Worm (Caenorhabditis elegans) whole organism, L2 larva: ENCODE results near the gene ZC513.2.

ENCODE experiments used
- C34F6.9 ChIP-seq: fragments of 150-350 bp; optimal IDR thresholded peaks from 2 replicates; lab custom pipeline; 2014; ENCODE audit warnings: missing biosample characterization, missing genetic modification characterization
- R02D3.7 ChIP-seq: fragments of 150-350 bp; optimal IDR thresholded peaks from 2 replicates; lab custom pipeline; 2014; ENCODE audit warnings: missing biosample characterization, missing genetic modification characterization
- Y55F3AM.14 ChIP-seq: fragments of 200-800 bp; sonication (Bioruptor generic); optimal IDR thresholded peaks from 2 replicates; lab custom pipeline; 2018; ENCODE audit warnings: mild to moderate bottlenecking, missing genetic modification characterization, missing compliant biosample characterization
- ZK546.5 ChIP-seq: sonication (generic microtip); optimal IDR thresholded peaks from 2 replicates; lab custom pipeline; 2017; ENCODE audit warnings: missing biosample characterization, missing genetic modification characterization
- alr-1 ChIP-seq: fragments of 150-350 bp; optimal IDR thresholded peaks from 2 replicates; lab custom pipeline; 2014; ENCODE audit warnings: missing biosample characterization, missing genetic modification characterization
- ama-1 ChIP-seq: fragments of 150-350 bp; optimal IDR thresholded peaks from 2 replicates; lab custom pipeline; 2018; ENCODE audit warnings: inconsistent platforms
- blmp-1 ChIP-seq: sonication (generic microtip); optimal IDR thresholded peaks from 2 replicates; lab custom pipeline; 2017; ENCODE audit warnings: missing genetic modification characterization, mild to moderate bottlenecking, missing compliant biosample characterization, antibody characterized with exemption, moderate library complexity; ENCODE audit not compliant: insufficient read depth
- ceh-16 ChIP-seq: fragments of 150-350 bp; optimal IDR thresholded peaks from 2 replicates; lab custom pipeline; 2014; ENCODE audit warnings: missing biosample characterization, missing genetic modification characterization
- crh-2 ChIP-seq: sonication (generic microtip); optimal IDR thresholded peaks from 2 replicates; lab custom pipeline; 2017; ENCODE audit warnings: missing biosample characterization, missing genetic modification characterization
- dmd-4 ChIP-seq: sonication (generic microtip); optimal IDR thresholded peaks from 2 replicates; lab custom pipeline; 2017; ENCODE audit warnings: missing biosample characterization, missing genetic modification characterization
- egl-27 ChIP-seq: sonication (generic microtip); optimal IDR thresholded peaks from 3 replicates; lab custom pipeline; 2017; ENCODE audit warnings: missing biosample characterization, missing genetic modification reagents, missing genetic modification characterization
- elt-1 ChIP-seq: fragments of 150-350 bp; optimal IDR thresholded peaks from 2 replicates; lab custom pipeline; 2014; ENCODE audit warnings: missing biosample characterization, missing genetic modification characterization
- elt-3 ChIP-seq: sonication (generic microtip); optimal IDR thresholded peaks from 2 replicates; lab custom pipeline; 2017; ENCODE audit warnings: missing biosample characterization, missing genetic modification characterization
- fos-1 ChIP-seq: fragments of 150-350 bp; optimal IDR thresholded peaks from 2 replicates; lab custom pipeline; 2014; ENCODE audit warnings: missing biosample characterization, missing genetic modification characterization
- gmeb-1 ChIP-seq: fragments of 150-350 bp; optimal IDR thresholded peaks from 2 replicates; lab custom pipeline; 2014; ENCODE audit warnings: missing biosample characterization, missing genetic modification characterization
- lin-11 ChIP-seq: fragments of 150-350 bp; sonication (generic microtip); optimal IDR thresholded peaks from 2 replicates; lab custom pipeline; 2014; ENCODE audit warnings: missing biosample characterization, missing genetic modification characterization, inconsistent platforms, mixed read lengths
- lin-13 ChIP-seq: fragments of 150-350 bp; optimal IDR thresholded peaks from 2 replicates; lab custom pipeline; 2014; ENCODE audit warnings: missing biosample characterization, missing genetic modification reagents, missing genetic modification characterization
- lin-39 ChIP-seq: fragments of 150-350 bp; optimal IDR thresholded peaks from 2 replicates; lab custom pipeline; 2014; ENCODE audit warnings: missing biosample characterization, missing genetic modification reagents, missing genetic modification characterization
- mab-5 ChIP-seq: fragments of 150-350 bp; optimal IDR thresholded peaks from 2 replicates; lab custom pipeline; 2014; ENCODE audit warnings: missing biosample characterization, missing genetic modification characterization
- mbf-1 ChIP-seq: sonication (generic microtip); optimal IDR thresholded peaks from 2 replicates; lab custom pipeline; 2017; ENCODE audit warnings: missing biosample characterization, missing genetic modification characterization
- nhr-10 ChIP-seq: sonication (generic microtip); optimal IDR thresholded peaks from 2 replicates; lab custom pipeline; 2017; ENCODE audit warnings: missing biosample characterization, missing genetic modification characterization
- nhr-11 ChIP-seq: fragments of 150-350 bp; optimal IDR thresholded peaks from 2 replicates; lab custom pipeline; 2014; ENCODE audit warnings: missing biosample characterization, missing genetic modification characterization
- nhr-12 ChIP-seq: fragments of 150-350 bp; optimal IDR thresholded peaks from 2 replicates; lab custom pipeline; 2014; ENCODE audit warnings: missing biosample characterization, missing genetic modification characterization
- nhr-129 ChIP-seq: fragments of 150-350 bp; optimal IDR thresholded peaks from 2 replicates; lab custom pipeline; 2014; ENCODE audit warnings: missing biosample characterization, missing genetic modification characterization
- nhr-21 ChIP-seq: fragments of 150-350 bp; optimal IDR thresholded peaks from 2 replicates; lab custom pipeline; 2014; ENCODE audit warnings: missing biosample characterization, missing genetic modification characterization
- nhr-23 ChIP-seq: fragments of 150-350 bp; optimal IDR thresholded peaks from 2 replicates; lab custom pipeline; 2014; ENCODE audit warnings: missing biosample characterization, missing genetic modification reagents, missing genetic modification characterization
- nhr-237 ChIP-seq: fragments of 150-350 bp; optimal IDR thresholded peaks from 2 replicates; lab custom pipeline; 2014; ENCODE audit warnings: missing biosample characterization, missing genetic modification characterization
- nhr-25 ChIP-seq: fragments of 150-350 bp; sonication (generic microtip); optimal IDR thresholded peaks from 3 replicates; lab custom pipeline; 2014; ENCODE audit warnings: missing biosample characterization, missing genetic modification characterization
- nhr-6 ChIP-seq: fragments of 150-350 bp; optimal IDR thresholded peaks from 2 replicates; lab custom pipeline; 2014; ENCODE audit warnings: missing biosample characterization, missing genetic modification characterization
- nhr-77 ChIP-seq: fragments of 150-350 bp; optimal IDR thresholded peaks from 2 replicates; lab custom pipeline; 2014; ENCODE audit warnings: missing biosample characterization, missing genetic modification characterization
- peb-1 ChIP-seq: fragments of 150-350 bp; optimal IDR thresholded peaks from 2 replicates; lab custom pipeline; 2014; ENCODE audit warnings: missing biosample characterization, missing genetic modification characterization
- sem-4 ChIP-seq: fragments of 150-350 bp; optimal IDR thresholded peaks from 2 replicates; lab custom pipeline; 2014; ENCODE audit warnings: missing biosample characterization, missing genetic modification reagents, missing genetic modification characterization
- skn-1 ChIP-seq: sonication (generic microtip); optimal IDR thresholded peaks from 2 replicates; lab custom pipeline; 2017; ENCODE audit warnings: missing biosample characterization, missing genetic modification characterization
- sma-3 ChIP-seq: sonication (generic microtip); optimal IDR thresholded peaks from 2 replicates; lab custom pipeline; 2016; ENCODE audit warnings: missing genetic modification reagents, missing genetic modification characterization, missing compliant biosample characterization
- sma-9 ChIP-seq, 2 experiments: fragments of 150-350 bp in 1 of 2; sonication (generic microtip) in 1 of 2; optimal IDR thresholded peaks; 2 replicates each; lab custom pipeline; 2014 to 2016; ENCODE audit warnings: missing genetic modification characterization in 2 of 2, mild to moderate bottlenecking in 1 of 2, missing biosample characterization in 1 of 2, missing compliant biosample characterization in 1 of 2, missing genetic modification reagents in 1 of 2, moderate library complexity in 1 of 2
- snpc-4 ChIP-seq: fragments of 150-350 bp; optimal IDR thresholded peaks from 2 replicates; lab custom pipeline; 2014; ENCODE audit warnings: missing biosample characterization, missing genetic modification characterization
- unc-39 ChIP-seq: fragments of 150-350 bp; optimal IDR thresholded peaks from 2 replicates; lab custom pipeline; 2014; ENCODE audit warnings: missing biosample characterization, missing genetic modification characterization
- unc-55 ChIP-seq: fragments of 150-350 bp; sonication (generic microtip); optimal IDR thresholded peaks from 3 replicates; lab custom pipeline; 2014; ENCODE audit warnings: missing biosample characterization, missing genetic modification reagents, missing genetic modification characterization
- unc-62 ChIP-seq: fragments of 150-350 bp; optimal IDR thresholded peaks from 2 replicates; lab custom pipeline; 2014; ENCODE audit warnings: missing biosample characterization, missing genetic modification reagents, missing genetic modification characterization
- zag-1 ChIP-seq: fragments of 150-350 bp; optimal IDR thresholded peaks from 2 replicates; lab custom pipeline; 2014; ENCODE audit warnings: missing biosample characterization, missing genetic modification characterization
- ztf-1 ChIP-seq: fragments of 200-800 bp; sonication (Bioruptor generic); conservative IDR thresholded peaks from 2 replicates; pipeline ENCODE4 v1.3.6; 2022; ENCODE audit warnings: missing genetic modification characterization, missing compliant biosample characterization
- ztf-11 ChIP-seq: sonication (generic microtip); optimal IDR thresholded peaks from 2 replicates; lab custom pipeline; 2017; ENCODE audit warnings: missing biosample characterization, missing genetic modification characterization
- ztf-4 ChIP-seq: fragments of 150-350 bp; optimal IDR thresholded peaks from 2 replicates; lab custom pipeline; 2014; ENCODE audit warnings: missing biosample characterization, missing genetic modification characterization

ZC513.2 gene

DNA sequence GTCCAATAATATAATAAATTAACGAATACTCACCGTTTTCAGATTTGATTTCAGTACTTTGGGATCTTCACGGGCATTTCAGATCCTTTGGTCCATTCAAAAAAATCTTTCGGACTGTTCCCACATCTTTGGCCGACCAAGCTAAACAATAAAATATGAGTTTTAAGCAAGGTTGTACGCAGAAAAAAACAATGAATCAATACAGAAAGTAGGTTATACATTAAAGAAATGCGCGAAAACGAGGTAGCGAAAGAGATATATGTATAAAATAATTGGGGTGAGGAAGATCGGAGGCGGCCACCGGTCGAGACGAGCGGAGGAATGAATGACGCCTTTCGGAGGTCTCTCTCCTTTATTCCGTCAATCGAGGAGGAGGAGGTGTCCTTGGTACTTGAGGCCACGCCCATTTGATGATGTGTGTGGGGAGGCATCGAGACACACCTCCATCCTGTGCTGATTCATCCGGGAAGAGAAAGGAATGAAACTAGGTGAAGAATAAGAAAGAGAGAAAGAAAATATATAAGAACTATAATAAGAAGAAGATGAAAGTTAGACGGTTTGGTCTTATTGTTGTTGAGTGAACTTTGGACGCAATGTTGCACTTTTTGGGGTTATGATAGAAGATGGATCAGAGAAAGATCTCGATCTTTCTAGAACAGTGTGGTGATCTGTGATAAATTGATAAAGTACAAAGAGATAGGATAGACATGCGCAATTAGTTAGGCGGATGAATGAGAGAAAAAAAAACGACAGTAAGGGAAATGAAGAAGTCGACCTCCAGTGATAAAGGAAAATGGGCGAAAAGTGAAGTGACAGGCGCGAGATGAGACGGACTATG is 13.8 kb upstream of the ZC513.2 start:
- TF ChIP-seq fos-1 (tag; lab: Kevin White, UChicago) (peak; percentile 55), ztf-11 (no peak), dmd-4 (tag; lab: Kevin White, UChicago) (no peak), egl-27 (tag; lab: Kevin White, UChicago) (peak; percentile 33), ceh-16 (tag; lab: Kevin White, UChicago) (peak; percentile 64), nhr-25 (tag; lab: Kevin White, UChicago) (peak; percentile 43), sma-9 (GFP tag; optimal IDR thresholded peaks at IDR 0.05; lab: Kevin White, UChicago) (peak; percentile 79), sma-9 (tag; optimal IDR thresholded peaks at IDR 0.05; lab: Kevin White, UChicago) (no peak), zag-1 (tag; lab: Kevin White, UChicago) (no peak), lin-13 (GFP tag; lab: Kevin White, UChicago) (no peak), ZK546.5 (tag; lab: Kevin White, UChicago) (no peak), blmp-1 (tag; lab: Kevin White, UChicago) (peak; percentile 83), sma-3 (peak; percentile 89), lin-39 (tag; lab: Kevin White, UChicago) (no peak), skn-1 (tag; lab: Kevin White, UChicago) (no peak), ama-1 (peak; percentile 94), gmeb-1 (no peak), nhr-129 (no peak), sem-4 (tag; lab: Kevin White, UChicago) (peak; percentile 1), peb-1 (no peak), unc-39 (no peak), mab-5 (tag; lab: Kevin White, UChicago) (no peak), R02D3.7 (no peak), nhr-21 (tag; lab: Kevin White, UChicago) (peak; percentile 93), lin-11 (no peak)
- TF ChIP-seq, all 48 proteins: peak for 10

DNA sequence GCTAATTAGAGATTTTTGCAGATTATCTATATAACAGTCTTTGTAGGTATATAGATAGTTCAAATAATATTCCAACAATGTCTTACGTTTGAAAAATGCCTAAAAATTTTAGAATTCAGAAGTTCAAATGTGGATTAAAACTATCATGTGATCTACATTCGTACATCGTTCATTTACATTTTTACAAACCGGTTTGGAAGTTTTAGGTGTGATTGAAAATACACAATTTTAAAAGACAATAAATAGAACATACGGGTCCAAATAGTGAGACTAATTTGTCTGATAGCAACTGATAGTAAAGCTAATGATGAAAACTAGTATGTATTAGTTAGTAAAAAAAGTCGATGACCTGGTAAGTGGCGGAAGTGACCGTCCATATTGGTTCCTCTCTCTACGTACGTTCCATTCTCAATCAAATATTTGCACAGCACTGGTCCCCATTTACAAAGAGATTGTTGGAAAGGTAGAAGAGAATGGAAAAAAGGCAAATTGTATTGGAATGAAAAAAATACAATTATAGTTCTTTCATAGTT is 12.8 kb upstream of the ZC513.2 start:
- TF ChIP-seq nhr-12 (no peak), alr-1 (tag; lab: Kevin White, UChicago) (no peak), unc-55 (GFP tag; lab: Kevin White, UChicago) (no peak), lin-11 (no peak), peb-1 (no peak)

DNA sequence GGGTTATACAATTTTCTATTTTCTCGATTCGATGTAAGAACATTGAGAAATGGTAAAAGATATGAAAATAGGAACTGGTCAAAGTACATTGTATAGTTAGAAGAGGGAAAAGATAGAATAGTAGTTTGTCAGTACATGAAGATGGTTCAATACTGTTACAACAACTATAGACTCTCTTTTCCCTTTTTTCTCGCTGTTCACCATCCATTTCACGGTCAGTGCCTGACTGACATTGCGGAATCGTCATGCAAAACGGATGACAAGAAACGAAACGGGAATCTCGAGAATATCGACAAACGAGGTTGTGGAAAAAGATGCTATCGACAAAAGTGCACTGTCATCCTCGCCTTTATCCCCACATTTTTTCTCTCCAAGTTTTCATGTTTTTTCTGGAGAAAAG is 10.6 kb upstream of the ZC513.2 start:
- TF ChIP-seq blmp-1 (tag; lab: Kevin White, UChicago) = peak; percentile 56
- TF ChIP-seq nhr-237 = no peak
- peak; percentile 38 for TF ChIP-seq nhr-129
- peak; percentile 9 for TF ChIP-seq elt-1 (tag; lab: Kevin White, UChicago)
- TF ChIP-seq nhr-21 (tag; lab: Kevin White, UChicago) = peak; percentile 11
- TF ChIP-seq sma-9 (GFP tag; optimal IDR thresholded peaks at IDR 0.05; lab: Kevin White, UChicago) = peak; percentile 44
- TF ChIP-seq sma-9 (tag; optimal IDR thresholded peaks at IDR 0.05; lab: Kevin White, UChicago) = no peak
- no peak for TF ChIP-seq fos-1 (tag; lab: Kevin White, UChicago)
- TF ChIP-seq, all 48 proteins: peak for 5

DNA sequence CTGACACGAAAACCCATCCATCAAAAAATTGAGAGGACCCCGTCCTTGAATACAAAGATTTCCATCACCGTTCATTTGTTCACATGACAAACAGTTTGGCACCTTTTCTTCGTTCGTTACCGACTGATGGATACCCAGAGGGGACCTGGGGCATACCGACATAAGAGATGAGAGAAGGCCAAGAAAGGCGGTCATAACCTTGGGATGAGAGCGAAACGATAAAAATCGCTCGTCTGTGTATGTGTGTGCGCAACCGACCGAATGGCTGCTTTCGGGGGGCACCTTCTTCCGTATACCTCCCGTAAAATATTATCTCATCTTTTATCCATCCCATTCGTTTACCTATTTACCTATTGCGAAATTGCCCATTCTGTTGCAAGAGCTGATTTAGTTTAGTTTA is 9.3 kb upstream of the ZC513.2 start:
- TF ChIP-seq nhr-25 (tag; lab: Kevin White, UChicago) (peak; percentile 71), nhr-23 (tag; lab: Kevin White, UChicago) (no peak), nhr-77 (tag; lab: Kevin White, UChicago) (no peak), dmd-4 (tag; lab: Kevin White, UChicago) (no peak), skn-1 (tag; lab: Kevin White, UChicago) (no peak), ZK546.5 (tag; lab: Kevin White, UChicago) (no peak), peb-1 (no peak), ztf-4 (tag; lab: Kevin White, UChicago) (no peak), crh-2 (tag; lab: Kevin White, UChicago) (peak; percentile 4), nhr-237 (no peak), nhr-21 (tag; lab: Kevin White, UChicago) (peak; percentile 44), gmeb-1 (no peak), nhr-129 (no peak), ztf-1 (GFP tag; lab: Robert Waterston, UW) (no peak), nhr-6 (no peak), ama-1 (no peak), elt-3 (tag; lab: Kevin White, UChicago) (no peak), nhr-10 (no peak), sem-4 (tag; lab: Kevin White, UChicago) (no peak), R02D3.7 (no peak), ztf-11 (no peak), Y55F3AM.14 (GFP tag; lab: Kevin White, UChicago) (no peak), nhr-12 (no peak), lin-39 (tag; lab: Kevin White, UChicago) (no peak), sma-3 (peak; percentile 21), C34F6.9 (tag; lab: Kevin White, UChicago) (no peak), unc-62 (GFP tag; lab: Kevin White, UChicago) (no peak), snpc-4 (no peak), nhr-11 (tag; lab: Kevin White, UChicago) (no peak), mbf-1 (tag; lab: Kevin White, UChicago) (no peak), sma-9 (GFP tag; optimal IDR thresholded peaks at IDR 0.05; lab: Kevin White, UChicago) (peak; percentile 15), sma-9 (tag; optimal IDR thresholded peaks at IDR 0.05; lab: Kevin White, UChicago) (no peak), alr-1 (tag; lab: Kevin White, UChicago) (no peak), ceh-16 (tag; lab: Kevin White, UChicago) (peak; percentile 81)
